Fruit fly (Drosophila melanogaster) whole organism, embryonic: ENCODE measurements around the gene Hsp67Ba.

Source experiments
- CG10147 ChIP-seq: fragments of 200-800 bp; sonication (Bioruptor generic); optimal IDR thresholded peaks from 2 replicates; lab custom pipeline; 2019; ENCODE audit warnings: missing biosample characterization, mild to moderate bottlenecking, missing genetic modification characterization, moderate library complexity
- CG10274 ChIP-seq: fragments of 200-800 bp; sonication (Bioruptor generic); optimal IDR thresholded peaks from 3 replicates; lab custom pipeline; 2017; ENCODE audit warnings: missing biosample characterization, mild to moderate bottlenecking, missing genetic modification characterization
- CG12155 ChIP-seq: fragments of 200-800 bp; sonication (Bioruptor generic); optimal IDR thresholded peaks from 3 replicates; lab custom pipeline; 2016; ENCODE audit warnings: missing biosample characterization, missing genetic modification characterization
- CG13424 ChIP-seq: fragments of 200-800 bp; sonication (Bioruptor generic); optimal IDR thresholded peaks from 2 replicates; lab custom pipeline; 2019; ENCODE audit warnings: missing biosample characterization, mild to moderate bottlenecking, missing genetic modification characterization, moderate library complexity
- CG13894 ChIP-seq: fragments of 200-800 bp; sonication (Bioruptor generic); optimal IDR thresholded peaks from 3 replicates; lab custom pipeline; 2018; ENCODE audit warnings: missing biosample characterization, mild to moderate bottlenecking, missing genetic modification characterization, moderate library complexity
- CG14441 ChIP-seq: fragments of 200-800 bp; sonication (Bioruptor generic); IDR thresholded peaks from 2 replicates; pipeline ENCODE4 v1.3.6; 2022; ENCODE audit warnings: missing biosample characterization, missing genetic modification characterization
- CG1529 ChIP-seq: fragments of 200-800 bp; sonication (Bioruptor generic); optimal IDR thresholded peaks from 3 replicates; lab custom pipeline; 2018; ENCODE audit warnings: missing biosample characterization, missing genetic modification characterization
- CG16779 ChIP-seq: fragments of 200-800 bp; sonication (Bioruptor generic); IDR thresholded peaks from 2 replicates; pipeline ENCODE4 v1.3.6; 2022; ENCODE audit warnings: missing biosample characterization, missing genetic modification characterization
- CG17328 ChIP-seq: fragments of 200-800 bp; sonication (Bioruptor generic); IDR thresholded peaks from 2 replicates; pipeline ENCODE4 v1.3.6; 2022; ENCODE audit warnings: missing biosample characterization, missing genetic modification characterization
- CG17912 ChIP-seq: fragments of 200-800 bp; sonication (Bioruptor generic); optimal IDR thresholded peaks from 2 replicates; lab custom pipeline; 2018; ENCODE audit warnings: missing biosample characterization, mild to moderate bottlenecking, missing genetic modification characterization
- CG1832 ChIP-seq: fragments of 200-800 bp; sonication (Bioruptor generic); optimal IDR thresholded peaks from 2 replicates; lab custom pipeline; 2017; ENCODE audit warnings: missing biosample characterization, mild to moderate bottlenecking, missing genetic modification characterization, inconsistent platforms
- CG2199 ChIP-seq: fragments of 200-800 bp; sonication (Bioruptor generic); IDR thresholded peaks from 3 replicates; pipeline ENCODE4 v1.3.6; 2022; ENCODE audit warnings: missing biosample characterization, missing genetic modification characterization
- CG31224 ChIP-seq: fragments of 200-800 bp; sonication (Bioruptor generic); IDR thresholded peaks from 2 replicates; pipeline ENCODE4 v1.3.6; 2022; ENCODE audit warnings: missing biosample characterization, missing genetic modification characterization
- CG6683 ChIP-seq: fragments of 200-800 bp; sonication (Bioruptor generic); optimal IDR thresholded peaks from 2 replicates; lab custom pipeline; 2017; ENCODE audit warnings: missing biosample characterization, mild to moderate bottlenecking, missing genetic modification characterization, missing genetic modification reagents
- CG7786 ChIP-seq: fragments of 200-800 bp; sonication (Bioruptor generic); optimal IDR thresholded peaks from 2 replicates; lab custom pipeline; 2016; ENCODE audit warnings: missing biosample characterization, missing genetic modification characterization
- CG7928 ChIP-seq: fragments of 200-800 bp; sonication (Bioruptor generic); optimal IDR thresholded peaks from 2 replicates; lab custom pipeline; 2017; ENCODE audit warnings: missing biosample characterization, mild to moderate bottlenecking, missing genetic modification characterization
- CG8478 ChIP-seq: fragments of >200 bp; optimal IDR thresholded peaks from 2 replicates; lab custom pipeline; 2018
- CrebB ChIP-seq: fragments of 200-800 bp; sonication (Bioruptor generic); optimal IDR thresholded peaks from 3 replicates; lab custom pipeline; 2018; ENCODE audit warnings: missing biosample characterization, mild to moderate bottlenecking, missing genetic modification characterization
- D ChIP-seq, 2 experiments: fragments of 200-800 bp in 1 of 2; fragments of >200 bp in 1 of 2; sonication (Bioruptor generic) in 1 of 2; optimal IDR thresholded peaks; 2 replicates in 1 of 2; 3 replicates in 1 of 2; lab custom pipeline; 2017; ENCODE audit warnings: mild to moderate bottlenecking in 1 of 2, missing biosample characterization in 1 of 2, missing genetic modification characterization in 1 of 2, missing genetic modification reagents in 1 of 2
- Dfd ChIP-seq, 2 experiments: fragments of >200 bp; optimal IDR thresholded peaks; 2 replicates each; lab custom pipeline; 2017; ENCODE audit warnings: missing biosample characterization in 2 of 2, missing genetic modification characterization in 2 of 2
- Hr78 ChIP-seq, 2 experiments: fragments of 200-800 bp in 1 of 2; fragments of >200 bp in 1 of 2; sonication (Bioruptor generic) in 1 of 2; optimal IDR thresholded peaks; 2 replicates each; lab custom pipeline; 2017 to 2019; ENCODE audit warnings: missing biosample characterization in 2 of 2, missing genetic modification characterization in 2 of 2, mild to moderate bottlenecking in 1 of 2, moderate library complexity in 1 of 2
- Jarid2 ChIP-seq: fragments of 200-800 bp; sonication (Bioruptor generic); optimal IDR thresholded peaks from 3 replicates; lab custom pipeline; 2017; ENCODE audit warnings: mild to moderate bottlenecking, missing biosample characterization, missing genetic modification reagents, missing genetic modification characterization
- MESR4 ChIP-seq: fragments of 200-800 bp; sonication (Bioruptor generic); optimal IDR thresholded peaks from 2 replicates; lab custom pipeline; 2018; ENCODE audit warnings: missing biosample characterization, mild to moderate bottlenecking, missing genetic modification characterization, moderate library complexity
- Max ChIP-seq: fragments of 200-800 bp; sonication (Bioruptor generic); optimal IDR thresholded peaks from 2 replicates; lab custom pipeline; 2016; ENCODE audit warnings: missing biosample characterization, mild to moderate bottlenecking, missing genetic modification characterization
- Mes4 ChIP-seq: fragments of 200-800 bp; sonication (Bioruptor generic); optimal IDR thresholded peaks from 2 replicates; lab custom pipeline; 2016; ENCODE audit warnings: missing biosample characterization, missing genetic modification characterization
- NC2β ChIP-seq: fragments of 200-800 bp; sonication (Bioruptor generic); optimal IDR thresholded peaks from 2 replicates; lab custom pipeline; 2016; ENCODE audit warnings: missing biosample characterization, missing genetic modification characterization
- Oaz ChIP-seq: fragments of 200-800 bp; sonication (Bioruptor generic); IDR thresholded peaks from 2 replicates; pipeline ENCODE4 v1.3.6; 2022; ENCODE audit warnings: missing biosample characterization, missing genetic modification characterization
- Spps ChIP-seq: fragments of 200-800 bp; sonication (Bioruptor generic); optimal IDR thresholded peaks from 2 replicates; lab custom pipeline; 2018; ENCODE audit warnings: missing biosample characterization, mild to moderate bottlenecking, missing genetic modification characterization
- Ssrp ChIP-seq: fragments of 200-800 bp; sonication (Bioruptor generic); optimal IDR thresholded peaks from 2 replicates; lab custom pipeline; 2018; ENCODE audit warnings: missing biosample characterization, mild to moderate bottlenecking, missing genetic modification characterization, moderate library complexity
- bbx ChIP-seq: fragments of 200-800 bp; sonication (Bioruptor generic); IDR thresholded peaks from 2 replicates; pipeline ENCODE4 v1.3.6; 2022; ENCODE audit warnings: missing biosample characterization, missing genetic modification characterization; ENCODE audit not compliant: partially characterized antibody
- btn ChIP-seq: fragments of 200-800 bp; sonication (Bioruptor generic); optimal IDR thresholded peaks from 2 replicates; lab custom pipeline; 2016; ENCODE audit warnings: missing biosample characterization, missing genetic modification characterization
- cg ChIP-seq: fragments of 200-800 bp; sonication (Bioruptor generic); optimal IDR thresholded peaks from 3 replicates; lab custom pipeline; 2019; ENCODE audit warnings: missing biosample characterization, mild to moderate bottlenecking, missing genetic modification characterization, moderate library complexity
- chif ChIP-seq, 2 experiments: fragments of 200-800 bp; sonication (Bioruptor generic); optimal IDR thresholded peaks; 3 replicates each; lab custom pipeline; 2016; ENCODE audit warnings: missing biosample characterization in 2 of 2, missing genetic modification characterization in 2 of 2
- chinmo ChIP-seq: fragments of 200-800 bp; sonication (Bioruptor generic); IDR thresholded peaks from 4 replicates; pipeline ENCODE4 v1.3.6; 2022; ENCODE audit warnings: missing biosample characterization, missing genetic modification characterization; ENCODE audit not compliant: partially characterized antibody
- crol ChIP-seq: fragments of 200-800 bp; sonication (Bioruptor generic); IDR thresholded peaks from 2 replicates; pipeline ENCODE4 v1.3.6; 2022; ENCODE audit warnings: missing biosample characterization, missing genetic modification characterization
- esg ChIP-seq: fragments of 200-800 bp; sonication (Bioruptor generic); conservative IDR thresholded peaks from 2 replicates; pipeline ENCODE4 v1.3.6; 2022; ENCODE audit warnings: missing biosample characterization, missing genetic modification characterization
- fd64A ChIP-seq: fragments of 200-800 bp; sonication (Bioruptor generic); optimal IDR thresholded peaks from 3 replicates; lab custom pipeline; 2018; ENCODE audit warnings: missing biosample characterization, mild to moderate bottlenecking, missing genetic modification characterization
- mam ChIP-seq: fragments of 200-800 bp; sonication (Bioruptor generic); optimal IDR thresholded peaks from 3 replicates; lab custom pipeline; 2016; ENCODE audit warnings: missing biosample characterization, missing genetic modification characterization
- nerfin-1 ChIP-seq: fragments of 200-800 bp; sonication (Bioruptor generic); optimal IDR thresholded peaks from 3 replicates; lab custom pipeline; 2019; ENCODE audit warnings: missing biosample characterization, mild to moderate bottlenecking, missing genetic modification characterization, moderate library complexity
- nom ChIP-seq: fragments of 200-800 bp; sonication (Bioruptor generic); optimal IDR thresholded peaks from 2 replicates; lab custom pipeline; 2017; ENCODE audit warnings: missing biosample characterization, missing genetic modification characterization, mild to moderate bottlenecking, moderate library complexity, missing genetic modification reagents
- pb ChIP-seq: fragments of 200-800 bp; sonication (Bioruptor generic); optimal IDR thresholded peaks from 3 replicates; lab custom pipeline; 2016; ENCODE audit warnings: missing biosample characterization, missing genetic modification characterization
- pros ChIP-seq: fragments of 200-800 bp; sonication (Bioruptor generic); optimal IDR thresholded peaks from 3 replicates; lab custom pipeline; 2019; ENCODE audit warnings: missing biosample characterization, mild to moderate bottlenecking, missing genetic modification characterization, moderate library complexity
- shn ChIP-seq: fragments of 200-800 bp; sonication (Bioruptor generic); optimal IDR thresholded peaks from 3 replicates; lab custom pipeline; 2016; ENCODE audit warnings: missing biosample characterization, missing genetic modification characterization
- so ChIP-seq: fragments of 200-800 bp; sonication (Bioruptor generic); IDR thresholded peaks from 3 replicates; pipeline ENCODE4 v1.3.6; 2022; ENCODE audit warnings: missing biosample characterization, missing genetic modification characterization
- sr ChIP-seq: fragments of 200-800 bp; sonication (Bioruptor generic); IDR thresholded peaks from 3 replicates; pipeline ENCODE4 v1.3.6; 2022; ENCODE audit warnings: missing biosample characterization, missing genetic modification characterization
- zen ChIP-seq: fragments of 200-800 bp; sonication (Bioruptor generic); optimal IDR thresholded peaks from 3 replicates; lab custom pipeline; 2018; ENCODE audit warnings: missing biosample characterization, mild to moderate bottlenecking, missing genetic modification characterization, moderate library complexity

Hsp67Ba gene

dm6 chr3L:9410030-9410589, 30.8 kb upstream of the Hsp67Ba start:
- no peak for TF ChIP-seq CG17328 (GFP tag; lab: Robert Waterston, UW)
- TF ChIP-seq cg, result peak; percentile 94
- TF ChIP-seq mam (GFP tag; lab: Kevin White, UChicago), result no peak
- no peak for TF ChIP-seq CG13424 (tag; lab: Kevin White, UChicago)
- no peak for TF ChIP-seq CG14441 (GFP tag; lab: Robert Waterston, UW)
- TF ChIP-seq Hr78 (GFP tag; optimal IDR thresholded peaks at IDR 0.05; lab: Kevin White, UChicago), result peak in 1 of 2 experiments; percentile 20
- peak; percentile 13 for TF ChIP-seq nom (GFP tag; lab: Kevin White, UChicago)
- TF ChIP-seq shn (GFP tag; lab: Kevin White, UChicago), result no peak
- 0 out of 2 replicates have a peak, but pooled peaks have one; percentile 22 for TF ChIP-seq CG16779 (GFP tag; lab: Robert Waterston, UW)
- no peak for TF ChIP-seq Jarid2 (GFP tag; lab: Kevin White, UChicago)
- peak; percentile 75 for TF ChIP-seq CG8478 (lab: Kevin White, UChicago)
- no peak for TF ChIP-seq CG1529 (GFP tag; lab: Kevin White, UChicago)
- no peak for TF ChIP-seq CG10147 (GFP tag; lab: Kevin White, UChicago)
- TF ChIP-seq crol (GFP tag; lab: Robert Waterston, UW), result peak; percentile 64
- peak; percentile 82 for TF ChIP-seq pros (GFP tag; lab: Kevin White, UChicago)
- no peak for TF ChIP-seq Oaz (GFP tag; lab: Robert Waterston, UW)
- TF ChIP-seq bbx (GFP tag; lab: Robert Waterston, UW), result 0 out of 2 replicates have a peak, but pooled peaks have one; percentile 5
- TF ChIP-seq CG10274, result no peak
- TF ChIP-seq CG2199 (GFP tag; lab: Robert Waterston, UW), result no peak
- TF ChIP-seq nerfin-1 (tag; lab: Kevin White, UChicago), result peak; percentile 24
- TF ChIP-seq D (optimal IDR thresholded peaks at IDR 0.05; lab: Kevin White, UChicago), result peak; percentile 69
- no peak for TF ChIP-seq D (GFP tag; optimal IDR thresholded peaks at IDR 0.05; lab: Kevin White, UChicago)
- TF ChIP-seq CG1832 (GFP tag; lab: Kevin White, UChicago), result peak; percentile 63
- no peak for TF ChIP-seq chif (GFP tag; optimal IDR thresholded peaks at IDR 0.05; lab: Kevin White, UChicago)
- no peak for TF ChIP-seq sr
- no peak for TF ChIP-seq CG12155 (GFP tag; lab: Kevin White, UChicago)
- TF ChIP-seq esg (GFP tag; lab: Robert Waterston, UW), result no peak
- TF ChIP-seq MESR4 (GFP tag; lab: Kevin White, UChicago), result peak; percentile 26
- TF ChIP-seq, all 482 proteins: peak for 12

- no peak for TF ChIP-seq CG7928 (GFP tag; lab: Kevin White, UChicago)
- TF ChIP-seq CG13894 (tag; lab: Kevin White, UChicago), result peak; percentile 43
- TF ChIP-seq chinmo, result 0 out of 4 replicates have a peak, but pooled peaks have one; percentile 15
These were observed 25.2 kb upstream of the Hsp67Ba start, which contains the start of gene Cpr67B for dm6 chr3L:9404497-9404896. Gene Cpr67B, plus strand, starts transcription at chr3L:9404797.

- TF ChIP-seq Spps (tag; lab: Kevin White, UChicago) (no peak), CG31224 (GFP tag; lab: Robert Waterston, UW) (no peak), Dfd (GFP tag; optimal IDR thresholded peaks at IDR 0.05; lab: Kevin White, UChicago) (no peak), Mes4 (GFP tag; lab: Kevin White, UChicago) (no peak), CG6683 (GFP tag; lab: Kevin White, UChicago) (no peak), NC2β (GFP tag; lab: Kevin White, UChicago) (peak; percentile 7), btn (GFP tag; lab: Kevin White, UChicago) (no peak), zen (peak; percentile 30), pb (GFP tag; lab: Kevin White, UChicago) (peak; percentile 7), Max (GFP tag; lab: Kevin White, UChicago) (peak; percentile 60), fd64A (GFP tag; lab: Kevin White, UChicago) (no peak), CrebB (tag; lab: Kevin White, UChicago) (no peak), CG7786 (GFP tag; lab: Kevin White, UChicago) (no peak), Ssrp (tag; lab: Kevin White, UChicago) (no peak), nom (GFP tag; lab: Kevin White, UChicago) (no peak), so (no peak), CG17912 (GFP tag; lab: Kevin White, UChicago) (peak; percentile 29)
These were observed 23.0 kb upstream of the Hsp67Ba start, which contains the start of gene eIF4E1 for dm6 chr3L:9402157-9402890. Gene eIF4E1, minus strand, starts transcription at chr3L:9402460.
